Fruit fly (Drosophila melanogaster) whole organism, embryonic: ENCODE data around the gene CG6287.
A peak's percentile ranks its signal among the peaks of the same experiment; 100 is the strongest.

Source experiments
- CG10321 ChIP-seq: fragments of 200-800 bp; sonication (Bioruptor generic); IDR thresholded peaks from 2 replicates; pipeline ENCODE4 v1.3.6; 2022; ENCODE audit warnings: missing biosample characterization, missing genetic modification characterization
- CG1529 ChIP-seq: fragments of 200-800 bp; sonication (Bioruptor generic); optimal IDR thresholded peaks from 3 replicates; lab custom pipeline; 2018; ENCODE audit warnings: missing biosample characterization, missing genetic modification characterization
- CG18619 ChIP-seq: fragments of 200-800 bp; sonication (Bioruptor generic); optimal IDR thresholded peaks from 3 replicates; lab custom pipeline; 2017; ENCODE audit warnings: missing biosample characterization, mild to moderate bottlenecking, missing genetic modification characterization
- Eip74EF ChIP-seq, 2 experiments: fragments of 200-800 bp in 1 of 2; fragments of >200 bp in 1 of 2; sonication (Bioruptor generic) in 1 of 2; optimal IDR thresholded peaks; 2 replicates each; lab custom pipeline; 2017 to 2019; ENCODE audit warnings: missing biosample characterization in 2 of 2, missing genetic modification characterization in 2 of 2, mild to moderate bottlenecking in 1 of 2, moderate library complexity in 1 of 2
- Fer1 ChIP-seq: fragments of 200-800 bp; sonication (Bioruptor generic); optimal IDR thresholded peaks from 2 replicates; lab custom pipeline; 2017; ENCODE audit warnings: missing biosample characterization, mild to moderate bottlenecking, missing genetic modification characterization
- Rfx ChIP-seq: fragments of 200-800 bp; sonication (Bioruptor generic); IDR thresholded peaks from 2 replicates; pipeline ENCODE4 v1.3.6; 2022; ENCODE audit warnings: missing biosample characterization, missing genetic modification characterization
- psq ChIP-seq: fragments of 200-800 bp; sonication (Bioruptor generic); optimal IDR thresholded peaks from 2 replicates; lab custom pipeline; 2017; ENCODE audit warnings: missing biosample characterization, missing genetic modification characterization
- tio ChIP-seq: fragments of 200-800 bp; sonication (Bioruptor generic); optimal IDR thresholded peaks from 2 replicates; lab custom pipeline; 2017; ENCODE audit warnings: missing biosample characterization, missing genetic modification characterization, inconsistent platforms

- TF ChIP-seq CG1529 (GFP tag; lab: Kevin White, UChicago) (peak; percentile 12), CG10321 (GFP tag; lab: Robert Waterston, UW) (no peak), CG18619 (GFP tag; lab: Kevin White, UChicago) (no peak), tio (GFP tag; lab: Kevin White, UChicago) (peak; percentile 55), psq (GFP tag; lab: Kevin White, UChicago) (no peak), Fer1 (GFP tag; lab: Kevin White, UChicago) (no peak), Eip74EF (GFP tag; optimal IDR thresholded peaks at IDR 0.05; lab: Kevin White, UChicago) (no peak), Rfx (GFP tag; lab: Robert Waterston, UW) (no peak; the same call in 1 of the 2 replicates)
These were observed 33.6 kb upstream of the CG6287 start for dm6 chr2L:11189116-11189449.
